Worm (Caenorhabditis elegans): ENCODE results near the gene ZC196.8.
"Not testable (repeated sequence)": the region's sequence is repeated elsewhere in the genome, so short reads cannot be mapped to it uniquely, and the experiment has no call there.

ZC196.8 gene

ce11 chrV:8726228-8726627 is 4.2 kb upstream of the ZC196.8 start, which contains the start of gene droe-8:
droe-8 (plus strand) TSS chrV:8726528.
- not testable (repeated sequence) for TF ChIP-seq snpc-4, attf-4, mep-1 (tag; optimal IDR thresholded peaks at IDR 0.05)

- no peak for TF ChIP-seq mdt-29 (GFP tag; IDR thresholded peaks at IDR 0.05)
- peak in 1 of 2 experiments; percentile 97 for TF ChIP-seq unc-62 (GFP tag; optimal IDR thresholded peaks at IDR 0.05 in 1 of 2)
- no peak for TF ChIP-seq unc-62 (tag; optimal IDR thresholded peaks at IDR 0.05)
- TF ChIP-seq ztf-11 (tag; optimal IDR thresholded peaks at IDR 0.05), result no peak
Observed at ce11 chrV:8718399-8718798, 3.7 kb downstream of the ZC196.8 start.

ce11 chrV:8716175-8716574 is 5.9 kb downstream of the ZC196.8 start, which contains the start of gene glr-5:
glr-5 (plus strand) TSS chrV:8716495.
- TF ChIP-seq tag-97 (GFP tag; IDR thresholded peaks at IDR 0.05) (no peak), fkh-10 (GFP tag; optimal IDR thresholded peaks at IDR 0.05) (peak; percentile 67), ces-1 (GFP tag; optimal IDR thresholded peaks at IDR 0.05) (peak; percentile 84)

ce11 chrV:8711910-8712309 is 10.2 kb downstream of the ZC196.8 start, which contains the start of gene ZC178.2:
ZC178.2 (minus strand) TSS chrV:8712010.
- TF ChIP-seq unc-130 (GFP tag; optimal IDR thresholded peaks at IDR 0.05) (no peak), gei-8 (GFP tag; optimal IDR thresholded peaks at IDR 0.05) (no peak), skn-1 (tag; optimal IDR thresholded peaks at IDR 0.05) (no peak), madf-9 (GFP tag; conservative IDR thresholded peaks at IDR 0.05) (no peak), Y5F2A.4 (GFP tag; optimal IDR thresholded peaks at IDR 0.05) (no peak), daf-19 (GFP tag; conservative IDR thresholded peaks at IDR 0.05) (no peak), lin-38 (GFP tag; IDR thresholded peaks at IDR 0.05) (no peak), unc-62 (GFP tag; optimal IDR thresholded peaks at IDR 0.05 in 1 of 2) (no peak), unc-62 (tag; optimal IDR thresholded peaks at IDR 0.05) (no peak), cey-2 (tag; optimal IDR thresholded peaks at IDR 0.05; ENCODE audit: borderline replicate concordance, insufficient read depth) (no peak), dpl-1 (GFP tag; optimal IDR thresholded peaks at IDR 0.05) (no peak), unc-39 (tag; optimal IDR thresholded peaks at IDR 0.05) (no peak), ceh-20 (GFP tag; IDR thresholded peaks at IDR 0.05) (no peak), ztf-11 (tag; optimal IDR thresholded peaks at IDR 0.05) (no peak), daf-16 (GFP tag; optimal IDR thresholded peaks at IDR 0.05) (no peak), daf-16 (tag; optimal IDR thresholded peaks at IDR 0.05) (no peak), ceh-28 (tag; optimal IDR thresholded peaks at IDR 0.05) (no peak), nhr-6 (tag; optimal IDR thresholded peaks at IDR 0.05) (no peak)

ce11 chrV:8696218-8696617 is 25.8 kb downstream of the ZC196.8 start, which contains the start of gene ZC190.10:
ZC190.10 (minus strand) TSS chrV:8696318.
- TF ChIP-seq ceh-44 (GFP tag; IDR thresholded peaks at IDR 0.05); hlh-11 (tag; optimal IDR thresholded peaks at IDR 0.05); madf-9 (GFP tag; conservative IDR thresholded peaks at IDR 0.05): not testable (repeated sequence)

- TF ChIP-seq attf-4 (tag; optimal IDR thresholded peaks at IDR 0.05), result no peak
- TF ChIP-seq aha-1 (tag), result peak; percentile 23
Observed at ce11 chrV:8687707-8688106, 34.4 kb downstream of the ZC196.8 start, which contains the start of gene ZC190.8. ZC190.8 (minus strand) TSS chrV:8687807.

- TF ChIP-seq spr-1 (tag; optimal IDR thresholded peaks at IDR 0.05), result no peak
- TF ChIP-seq nhr-111 (GFP tag; optimal IDR thresholded peaks at IDR 0.05), result no peak
- no peak for TF ChIP-seq Y5F2A.4 (GFP tag; optimal IDR thresholded peaks at IDR 0.05)
- TF ChIP-seq nhr-25 (tag; optimal IDR thresholded peaks at IDR 0.05; ENCODE audit: borderline replicate concordance, insufficient read depth), result no peak
- no peak for TF ChIP-seq nhr-237 (tag; optimal IDR thresholded peaks at IDR 0.05)
- TF ChIP-seq F10B5.3 (tag; optimal IDR thresholded peaks at IDR 0.05), result no peak
- no peak for TF ChIP-seq F44E2.7 (GFP tag; IDR thresholded peaks at IDR 0.05)
- TF ChIP-seq aly-2 (tag; optimal IDR thresholded peaks at IDR 0.05), result no peak
- TF ChIP-seq spr-3 (GFP tag; optimal IDR thresholded peaks at IDR 0.05), result no peak
- TF ChIP-seq Y75B8A.6 (GFP tag; IDR thresholded peaks at IDR 0.05), result no peak
- TF ChIP-seq T20F7.1 (GFP tag; optimal IDR thresholded peaks at IDR 0.05), result no peak
- no peak for TF ChIP-seq lin-15B (tag; optimal IDR thresholded peaks at IDR 0.05)
- no peak for TF ChIP-seq lin-13 (GFP tag; optimal IDR thresholded peaks at IDR 0.05)
Observed at ce11 chrV:8686764-8687163, 35.3 kb downstream of the ZC196.8 start, which contains the start of gene ZC190.7. ZC190.7 (minus strand) TSS chrV:8686864.

Measured in whole organism, L4 larva.